Worm (Caenorhabditis elegans) whole organism, early embryonic: ENCODE results near the gene F59A1.18.

Source experiments
- aly-1 ChIP-seq: sonication (generic microtip); optimal IDR thresholded peaks from 2 replicates; lab custom pipeline; 2016; ENCODE audit warnings: missing genetic modification characterization, missing compliant biosample characterization
- ama-1 ChIP-seq: fragments of 150-350 bp; optimal IDR thresholded peaks from 2 replicates; lab custom pipeline; 2014
- ceh-13 ChIP-seq: fragments of 200-800 bp; sonication (Bioruptor generic); optimal IDR thresholded peaks from 2 replicates; lab custom pipeline; 2018; ENCODE audit warnings: mild to moderate bottlenecking, missing genetic modification characterization, missing compliant biosample characterization
- ceh-36 ChIP-seq: sonication (generic microtip); optimal IDR thresholded peaks from 2 replicates; lab custom pipeline; 2016; ENCODE audit warnings: missing genetic modification characterization, inconsistent platforms, missing compliant biosample characterization
- ets-7 ChIP-seq: sonication (generic microtip); optimal IDR thresholded peaks from 2 replicates; lab custom pipeline; 2016; ENCODE audit warnings: missing genotype, missing genetic modification characterization, missing compliant biosample characterization
- hmbx-1 ChIP-seq: sonication (generic microtip); optimal IDR thresholded peaks from 2 replicates; lab custom pipeline; 2016; ENCODE audit warnings: mild to moderate bottlenecking, missing genetic modification characterization, missing compliant biosample characterization
- hnd-1 ChIP-seq: sonication (generic microtip); optimal IDR thresholded peaks from 2 replicates; lab custom pipeline; 2016; ENCODE audit warnings: missing genetic modification characterization, missing compliant biosample characterization
- pes-1 ChIP-seq: fragments of 200-800 bp; sonication (Bioruptor generic); IDR thresholded peaks from 2 replicates; pipeline ENCODE4 v1.3.6; 2022; ENCODE audit warnings: missing genetic modification reagents, missing genetic modification characterization, missing compliant biosample characterization

DNA sequence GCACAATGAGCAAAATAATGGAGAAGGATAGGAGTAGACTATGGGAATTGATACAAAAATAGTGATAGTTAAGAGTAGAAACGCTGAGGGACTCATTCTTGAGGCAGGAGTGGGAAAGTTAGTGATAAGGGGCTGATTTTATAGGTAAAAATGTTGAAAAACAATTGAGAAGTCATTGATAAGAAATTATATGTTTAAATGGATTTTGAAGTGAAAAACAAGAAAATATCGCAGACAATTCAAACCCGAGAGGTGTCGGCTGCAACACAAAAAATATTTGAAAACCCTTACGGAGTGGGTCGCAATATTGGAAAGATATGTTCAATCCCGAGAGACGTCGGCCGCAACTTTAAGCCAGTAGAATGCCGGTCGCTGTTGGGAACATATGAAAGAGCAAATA, 10.0 kb upstream of the F59A1.18 start, which contains the start of gene spp-29:
- TF ChIP-seq ama-1 (lab: Kevin White, UChicago) (no peak), ets-7 (tag; lab: Kevin White, UChicago) (no peak), aly-1 (no peak), hmbx-1 (tag; lab: Kevin White, UChicago) (no peak), ceh-36 (no peak), ceh-13 (GFP tag; lab: Kevin White, UChicago) (no peak), hnd-1 (no peak), pes-1 (no peak)
